Worm (Caenorhabditis elegans) whole organism, young adult: ENCODE results near the gene msp-74.

ENCODE experiments used
- B0019.2 ChIP-seq: fragments of 200-800 bp; sonication (Bioruptor generic); conservative IDR thresholded peaks from 2 replicates; pipeline ENCODE4 v1.3.6; 2022; ENCODE audit warnings: missing genetic modification reagents, missing genetic modification characterization, missing compliant biosample characterization
- B0035.1 ChIP-seq: sonication (generic microtip); optimal IDR thresholded peaks from 2 replicates; lab custom pipeline; 2016; ENCODE audit warnings: missing genetic modification characterization, mild to moderate bottlenecking, missing compliant biosample characterization, missing genotype, missing genetic modification reagents
- D2030.7 ChIP-seq: fragments of 200-800 bp; sonication (Bioruptor generic); IDR thresholded peaks from 2 replicates; pipeline ENCODE4 v1.3.6; 2022; ENCODE audit warnings: missing genetic modification reagents, missing genetic modification characterization, missing compliant biosample characterization
- F22D6.2 ChIP-seq: sonication (generic microtip); optimal IDR thresholded peaks from 2 replicates; lab custom pipeline; 2016; ENCODE audit warnings: mild to moderate bottlenecking, missing genetic modification characterization, missing compliant biosample characterization
- Y53F4B.3 ChIP-seq: fragments of 200-800 bp; sonication (Bioruptor generic); IDR thresholded peaks from 2 replicates; pipeline ENCODE4 v1.3.6; 2022; ENCODE audit warnings: missing genetic modification reagents, missing genetic modification characterization, missing compliant biosample characterization
- Y95B8A.8 ChIP-seq: fragments of 200-800 bp; sonication (Bioruptor generic); IDR thresholded peaks from 2 replicates; pipeline ENCODE4 v1.3.6; 2022; ENCODE audit warnings: missing genetic modification reagents, missing genetic modification characterization, missing compliant biosample characterization
- ama-1 ChIP-seq, 3 experiments: fragments of 150-350 bp in 1 of 3; sonication (generic microtip) in 2 of 3; optimal IDR thresholded peaks; 2 replicates each; lab custom pipeline; 2014 to 2018; ENCODE audit warnings: missing biosample characterization in 2 of 3, missing genetic modification characterization in 2 of 3, missing genetic modification reagents in 2 of 3
- aptf-2 ChIP-seq: fragments of 200-800 bp; sonication (Bioruptor generic); conservative IDR thresholded peaks from 2 replicates; pipeline ENCODE4 v1.3.6; 2022; ENCODE audit warnings: missing genetic modification reagents, missing genetic modification characterization, missing compliant biosample characterization
- athp-1 ChIP-seq: sonication (generic microtip); optimal IDR thresholded peaks from 2 replicates; lab custom pipeline; 2017; ENCODE audit warnings: mild to moderate bottlenecking, missing genetic modification characterization, missing compliant biosample characterization
- attf-6 ChIP-seq: fragments of 200-800 bp; sonication (Bioruptor generic); IDR thresholded peaks from 2 replicates; pipeline ENCODE4 v1.3.6; 2022; ENCODE audit warnings: missing genetic modification reagents, missing genetic modification characterization, missing compliant biosample characterization
- ceh-58 ChIP-seq: fragments of 200-800 bp; sonication (Bioruptor generic); IDR thresholded peaks from 2 replicates; pipeline ENCODE4 v1.3.6; 2022; ENCODE audit warnings: missing genetic modification characterization, missing compliant biosample characterization
- egrh-3 ChIP-seq: fragments of 200-800 bp; sonication (Bioruptor generic); IDR thresholded peaks from 2 replicates; pipeline ENCODE4 v1.3.6; 2022; ENCODE audit warnings: missing genetic modification reagents, missing genetic modification characterization, missing compliant biosample characterization
- him-1 ChIP-seq: sonication (generic microtip); optimal IDR thresholded peaks from 2 replicates; lab custom pipeline; 2016; ENCODE audit warnings: missing genotype, missing genetic modification reagents, missing genetic modification characterization, missing compliant biosample characterization
- hmg-1.2 ChIP-seq: fragments of 200-800 bp; sonication (Bioruptor generic); IDR thresholded peaks from 2 replicates; pipeline ENCODE4 v1.3.6; 2022; ENCODE audit warnings: missing genetic modification reagents, missing genetic modification characterization, missing compliant biosample characterization
- hmg-20 ChIP-seq: fragments of 200-800 bp; sonication (Bioruptor generic); IDR thresholded peaks from 2 replicates; pipeline ENCODE4 v1.3.6; 2022; ENCODE audit warnings: missing genetic modification reagents, missing genetic modification characterization, missing compliant biosample characterization
- lin-35 ChIP-seq, 3 experiments: fragments of 150-350 bp in 2 of 3; sonication (generic microtip) in 1 of 3; optimal IDR thresholded peaks; 2 replicates each; lab custom pipeline; 2014 to 2018; ENCODE audit warnings: missing biosample characterization in 3 of 3, missing genetic modification characterization in 3 of 3, missing genetic modification reagents in 3 of 3
- madf-10 ChIP-seq: sonication (generic microtip); optimal IDR thresholded peaks from 2 replicates; lab custom pipeline; 2016; ENCODE audit warnings: mild to moderate bottlenecking, missing genetic modification characterization, missing compliant biosample characterization
- mel-28 ChIP-seq: sonication (generic microtip); optimal IDR thresholded peaks from 2 replicates; lab custom pipeline; 2016; ENCODE audit warnings: borderline replicate concordance, mild to moderate bottlenecking, missing genetic modification characterization, missing compliant biosample characterization
- mes-4 ChIP-seq: sonication (generic microtip); optimal IDR thresholded peaks from 2 replicates; lab custom pipeline; 2016; ENCODE audit warnings: missing genotype, missing genetic modification characterization, missing compliant biosample characterization
- mxl-1 ChIP-seq: sonication (generic microtip); optimal IDR thresholded peaks from 2 replicates; lab custom pipeline; 2016; ENCODE audit warnings: missing genetic modification characterization, missing compliant biosample characterization
- nhr-27 ChIP-seq: fragments of 200-800 bp; sonication (Bioruptor generic); optimal IDR thresholded peaks from 2 replicates; lab custom pipeline; 2018; ENCODE audit warnings: mild to moderate bottlenecking, missing genetic modification characterization, moderate library complexity, missing compliant biosample characterization
- nhr-80 ChIP-seq: sonication (generic microtip); optimal IDR thresholded peaks from 2 replicates; lab custom pipeline; 2016; ENCODE audit warnings: missing genetic modification characterization, missing compliant biosample characterization
- pbrm-1 ChIP-seq: fragments of 200-800 bp; sonication (Bioruptor generic); IDR thresholded peaks from 2 replicates; pipeline ENCODE4 v1.3.6; 2022; ENCODE audit warnings: missing genetic modification reagents, missing genetic modification characterization, missing compliant biosample characterization
- pha-4 ChIP-seq: fragments of 150-350 bp; sonication (generic microtip); optimal IDR thresholded peaks from 2 replicates; lab custom pipeline; 2014; ENCODE audit warnings: missing biosample characterization, missing genetic modification reagents, missing genetic modification characterization
- rcor-1 ChIP-seq: fragments of 200-800 bp; sonication (Bioruptor generic); IDR thresholded peaks from 2 replicates; pipeline ENCODE4 v1.3.6; 2022; ENCODE audit warnings: missing genetic modification reagents, missing genetic modification characterization, missing compliant biosample characterization
- repo-1 ChIP-seq: sonication (generic microtip); optimal IDR thresholded peaks from 2 replicates; lab custom pipeline; 2017; ENCODE audit warnings: mild to moderate bottlenecking, missing genetic modification characterization, missing compliant biosample characterization
- snpc-1.3 ChIP-seq: sonication (generic microtip); optimal IDR thresholded peaks from 2 replicates; lab custom pipeline; 2017; ENCODE audit warnings: missing genetic modification characterization, mild to moderate bottlenecking, missing compliant biosample characterization, antibody characterized with exemption, moderate library complexity, missing genotype, missing genetic modification reagents; ENCODE audit not compliant: insufficient read depth
- snpc-3.4 ChIP-seq: sonication (generic microtip); optimal IDR thresholded peaks from 2 replicates; lab custom pipeline; 2017; ENCODE audit warnings: missing genetic modification characterization, mild to moderate bottlenecking, missing compliant biosample characterization, antibody characterized with exemption, moderate library complexity, missing genotype, missing genetic modification reagents
- tbp1 ChIP-seq: fragments of 200-800 bp; sonication (Bioruptor generic); optimal IDR thresholded peaks from 2 replicates; lab custom pipeline; 2018; ENCODE audit warnings: mild to moderate bottlenecking, missing genetic modification characterization, missing compliant biosample characterization
- tlf-1 ChIP-seq: fragments of 200-800 bp; sonication (Bioruptor generic); optimal IDR thresholded peaks from 2 replicates; lab custom pipeline; 2018; ENCODE audit warnings: mild to moderate bottlenecking, missing genetic modification characterization, missing compliant biosample characterization
- ztf-18 ChIP-seq: sonication (generic microtip); optimal IDR thresholded peaks from 2 replicates; lab custom pipeline; 2016; ENCODE audit warnings: missing genotype, mild to moderate bottlenecking, missing genetic modification characterization, missing compliant biosample characterization
- ztf-22 ChIP-seq: fragments of 200-800 bp; sonication (Bioruptor generic); optimal IDR thresholded peaks from 2 replicates; lab custom pipeline; 2018; ENCODE audit warnings: mild to moderate bottlenecking, missing genetic modification characterization, moderate library complexity, missing compliant biosample characterization
- ztf-26 ChIP-seq: sonication (generic microtip); optimal IDR thresholded peaks from 2 replicates; lab custom pipeline; 2017; ENCODE audit warnings: missing genetic modification characterization, missing compliant biosample characterization
- ztf-6 ChIP-seq: fragments of 200-800 bp; sonication (Bioruptor generic); IDR thresholded peaks from 2 replicates; pipeline ENCODE4 v1.3.6; 2022; ENCODE audit warnings: missing genetic modification reagents, missing genetic modification characterization, missing compliant biosample characterization

msp-74 gene

DNA sequence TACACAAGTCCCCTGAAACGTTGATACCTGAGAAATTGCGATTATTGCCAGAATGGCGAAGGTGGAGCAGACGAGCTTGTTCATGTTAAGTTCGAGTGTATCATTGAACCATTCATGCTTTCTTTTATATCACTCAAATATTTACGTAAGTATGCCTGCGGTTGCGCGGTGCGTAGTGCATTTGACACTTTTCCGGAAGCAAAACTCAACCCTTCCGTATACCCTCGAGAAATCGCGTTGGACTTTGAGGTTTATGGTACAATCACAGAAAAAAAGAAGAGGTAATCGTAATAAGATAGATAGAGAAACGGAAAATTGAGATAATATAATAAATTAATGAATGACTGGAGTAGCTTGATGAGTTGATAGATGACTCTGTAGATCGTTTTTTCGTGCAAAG, 45.6 kb downstream of the msp-74 start, which contains the start of gene idpb-2:
idpb-2 (minus strand) TSS at position 101 of the 400 bp plus-strand sequence.
- TF ChIP-seq pha-4 (tag; lab: Kevin White, UChicago), result no peak
- TF ChIP-seq rcor-1 (GFP tag; lab: Robert Waterston, UW), result no peak
- no peak for TF ChIP-seq B0035.1 (tag; lab: Kevin White, UChicago)
- no peak for TF ChIP-seq pbrm-1
- no peak for TF ChIP-seq mxl-1 (tag; lab: Kevin White, UChicago)
- TF ChIP-seq D2030.7 (GFP tag; lab: Robert Waterston, UW), result no peak
- no peak for TF ChIP-seq repo-1
- TF ChIP-seq lin-35 (GFP tag; optimal IDR thresholded peaks at IDR 0.05; lab: Kevin White, UChicago), result no peak
- TF ChIP-seq nhr-27 (tag; lab: Kevin White, UChicago), result no peak
- TF ChIP-seq tlf-1 (GFP tag; lab: Kevin White, UChicago), result no peak

DNA sequence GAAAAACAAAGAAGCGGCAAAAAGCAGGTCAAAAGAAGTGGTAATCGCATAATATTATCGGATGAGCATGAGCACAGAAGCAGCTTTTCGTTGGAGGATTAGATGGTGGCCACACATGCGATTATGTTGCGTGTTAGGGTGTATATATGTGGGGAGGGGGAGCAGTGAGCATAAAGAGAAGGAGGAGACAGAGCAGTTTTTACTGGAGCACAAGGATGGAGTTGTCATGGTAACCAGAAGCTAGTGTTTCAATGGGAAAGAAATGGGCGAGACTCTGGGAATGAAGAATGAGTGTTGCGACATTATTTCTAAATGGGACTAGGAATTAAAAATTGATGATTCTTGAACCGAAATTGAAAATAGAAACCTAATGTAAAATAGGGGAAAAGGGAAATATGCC, 47.2 kb downstream of the msp-74 start, which contains the start of gene C27A2.8:
C27A2.8 (minus strand) TSS at position 117 of the 400 bp plus-strand sequence.
- TF ChIP-seq hmg-20 (GFP tag; lab: Robert Waterston, UW), result no peak
- TF ChIP-seq mes-4 (tag; lab: Kevin White, UChicago), result no peak
- TF ChIP-seq him-1 (tag; lab: Kevin White, UChicago), result no peak
- no peak for TF ChIP-seq ztf-26
- TF ChIP-seq athp-1 (tag; lab: Kevin White, UChicago), result no peak
- TF ChIP-seq snpc-3.4 (tag; lab: Kevin White, UChicago), result no peak
- no peak for TF ChIP-seq ceh-58 (GFP tag; lab: Robert Waterston, UW)
- no peak for TF ChIP-seq ztf-22 (GFP tag; lab: Kevin White, UChicago)
- TF ChIP-seq ztf-18 (tag; lab: Kevin White, UChicago), result no peak
- TF ChIP-seq repo-1, result no peak
- no peak for TF ChIP-seq snpc-1.3 (tag; lab: Kevin White, UChicago)
- no peak for TF ChIP-seq mel-28
- TF ChIP-seq B0035.1 (tag; lab: Kevin White, UChicago), result no peak
- TF ChIP-seq ama-1 (optimal IDR thresholded peaks at IDR 0.05; lab: Kevin White, UChicago), result no peak
- TF ChIP-seq ama-1 (GFP tag; optimal IDR thresholded peaks at IDR 0.05; lab: Kevin White, UChicago), result no peak
- no peak for TF ChIP-seq aptf-2
- no peak for TF ChIP-seq Y53F4B.3 (GFP tag; lab: Robert Waterston, UW)
- TF ChIP-seq lin-35 (GFP tag; optimal IDR thresholded peaks at IDR 0.05; lab: Kevin White, UChicago), result no peak
- TF ChIP-seq attf-6, result no peak

DNA sequence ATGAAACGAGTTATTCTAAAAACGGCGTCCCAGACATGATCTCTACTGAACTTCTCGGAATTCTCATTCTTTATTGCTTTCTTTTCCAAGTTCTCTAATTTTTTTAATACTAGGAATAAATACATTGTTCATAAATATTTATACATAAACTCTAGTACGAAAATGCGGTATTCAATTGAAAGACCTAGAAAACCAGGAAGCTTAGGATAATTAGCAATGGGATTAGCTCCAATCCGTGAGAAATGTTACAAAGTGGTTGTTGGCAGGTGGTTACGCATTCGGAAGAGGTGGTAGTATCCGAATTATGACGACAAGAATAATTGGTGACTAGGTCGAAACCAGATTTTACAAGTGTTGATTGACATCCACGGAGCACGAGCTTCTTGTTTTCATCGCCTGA, 48.2 kb downstream of the msp-74 start:
- no peak for TF ChIP-seq tbp1 (GFP tag; lab: Kevin White, UChicago)
- TF ChIP-seq ztf-6 (GFP tag; lab: Robert Waterston, UW), result no peak
- TF ChIP-seq egrh-3 (GFP tag; lab: Robert Waterston, UW), result no peak
- no peak for TF ChIP-seq hmg-20 (GFP tag; lab: Robert Waterston, UW)
- TF ChIP-seq hmg-1.2 (GFP tag; lab: Robert Waterston, UW), result no peak
- no peak for TF ChIP-seq F22D6.2
- TF ChIP-seq tlf-1 (GFP tag; lab: Kevin White, UChicago), result no peak
- no peak for TF ChIP-seq Y95B8A.8 (GFP tag; lab: Robert Waterston, UW)
- TF ChIP-seq nhr-80 (tag; lab: Kevin White, UChicago), result no peak
- TF ChIP-seq madf-10 (tag; lab: Kevin White, UChicago), result no peak
- no peak for TF ChIP-seq B0019.2 (GFP tag; lab: Robert Waterston, UW)
